Fruit fly (Drosophila melanogaster): ENCODE data around the gene CG44774.

DNA sequence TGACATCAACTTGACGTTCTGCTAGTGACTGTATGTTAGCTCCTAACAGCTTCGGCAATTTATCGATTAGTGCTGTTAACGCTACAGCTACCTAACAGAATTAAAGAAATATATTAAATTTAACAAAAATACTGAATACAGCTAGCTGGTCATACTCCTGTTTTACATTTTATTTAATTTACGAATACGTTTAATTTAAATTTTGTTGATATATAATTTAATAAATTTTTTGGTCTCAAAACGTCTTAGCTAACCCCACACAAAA lies at the start of gene CG44774:
- TF ChIP-seq psq (optimal IDR thresholded peaks at IDR 0.05) (no peak), insv (optimal IDR thresholded peaks at IDR 0.05) (no peak), Sin3A (optimal IDR thresholded peaks at IDR 0.05) (no peak)
